Worm (Caenorhabditis elegans): ENCODE results near the gene Y38H6C.13.

Y38H6C.13 gene

DNA sequence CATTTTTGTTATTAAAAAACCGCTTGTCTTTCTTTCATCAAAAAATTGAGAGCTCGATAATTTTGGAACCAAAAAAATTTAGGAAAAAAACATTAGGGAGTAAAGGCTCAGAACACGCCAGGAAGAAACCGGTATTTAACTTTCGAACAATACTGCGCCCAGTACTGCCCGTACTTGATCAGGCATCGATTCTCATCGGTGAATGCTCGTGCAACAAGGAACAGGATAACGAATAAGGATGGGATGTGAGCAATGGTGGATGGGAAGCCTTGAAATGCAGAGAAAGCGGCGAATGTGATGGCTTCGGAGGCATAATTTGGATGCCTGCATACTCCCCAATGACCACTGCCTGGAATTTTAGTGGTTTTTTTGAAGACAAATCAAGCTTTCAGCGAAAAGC is 46.8 kb upstream of the Y38H6C.13 start:
- TF ChIP-seq ZK546.5 (tag; optimal IDR thresholded peaks at IDR 0.05) (no peak), nhr-12 (tag; optimal IDR thresholded peaks at IDR 0.05) (no peak), mab-5 (tag; optimal IDR thresholded peaks at IDR 0.05) (no peak), mbf-1 (tag; optimal IDR thresholded peaks at IDR 0.05) (no peak), dmd-4 (tag; optimal IDR thresholded peaks at IDR 0.05) (no peak)

DNA sequence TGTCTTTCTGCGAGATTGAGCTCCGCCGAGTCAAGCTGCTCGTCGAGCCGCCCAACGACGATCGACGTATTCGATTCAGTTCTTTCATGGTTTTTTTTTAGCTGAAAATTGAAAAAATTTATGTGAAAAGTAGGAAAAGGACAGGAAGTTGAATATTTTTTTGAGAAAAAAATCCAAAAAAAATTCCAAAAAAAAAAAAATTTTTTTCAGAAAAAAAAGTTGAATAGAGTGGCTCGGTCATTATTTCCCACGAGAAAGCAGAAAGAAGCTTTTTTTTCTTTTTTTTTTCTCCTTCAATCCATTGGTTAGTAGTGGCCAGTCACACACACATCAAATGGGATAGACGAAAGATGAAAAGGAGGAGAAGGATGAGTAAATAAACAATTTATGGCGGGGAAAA is 42.3 kb upstream of the Y38H6C.13 start, which contains the start of gene dhcr-7:
Gene dhcr-7, minus strand, starts transcription at position 101 of the 400 bp plus-strand sequence.
- TF ChIP-seq nhr-12 (tag; optimal IDR thresholded peaks at IDR 0.05) (no peak), nhr-237 (tag; optimal IDR thresholded peaks at IDR 0.05) (no peak), blmp-1 (tag; optimal IDR thresholded peaks at IDR 0.05; ENCODE audit: insufficient read depth) (no peak), F13H6.1 (tag; optimal IDR thresholded peaks at IDR 0.05) (no peak), nhr-10 (tag; optimal IDR thresholded peaks at IDR 0.05) (no peak), dmd-4 (tag; optimal IDR thresholded peaks at IDR 0.05) (no peak), ztf-4 (tag; optimal IDR thresholded peaks at IDR 0.05) (no peak)

DNA sequence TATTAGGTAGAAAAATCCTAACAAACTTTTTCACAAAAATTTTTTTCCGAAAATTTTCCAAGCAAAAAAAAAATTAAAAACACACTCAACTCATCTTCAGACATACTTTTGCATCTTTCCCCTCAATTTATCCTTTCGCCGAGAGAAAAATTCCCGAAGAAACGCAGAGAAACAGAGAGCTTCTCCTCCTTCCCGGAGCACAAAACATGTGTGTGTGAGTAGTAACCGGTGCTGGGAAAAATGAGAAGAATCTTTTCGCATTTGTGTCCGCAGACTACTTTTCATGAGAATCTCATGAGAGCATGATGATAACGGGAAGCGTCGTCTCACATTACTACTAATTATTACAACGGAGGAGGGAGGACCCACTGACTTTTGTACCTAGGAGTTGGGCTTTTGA is 41.0 kb upstream of the Y38H6C.13 start:
- TF ChIP-seq peb-1 (tag; optimal IDR thresholded peaks at IDR 0.05) (no peak), zag-1 (tag; optimal IDR thresholded peaks at IDR 0.05) (no peak), nhr-77 (tag; optimal IDR thresholded peaks at IDR 0.05) (no peak), nhr-237 (tag; optimal IDR thresholded peaks at IDR 0.05) (no peak), ztf-4 (tag; optimal IDR thresholded peaks at IDR 0.05) (no peak), nhr-10 (tag; optimal IDR thresholded peaks at IDR 0.05) (no peak), C34F6.9 (tag; optimal IDR thresholded peaks at IDR 0.05) (peak; percentile 4), nhr-129 (tag; optimal IDR thresholded peaks at IDR 0.05) (peak; percentile 51), F13H6.1 (tag; optimal IDR thresholded peaks at IDR 0.05) (peak; percentile 57), unc-55 (GFP tag; optimal IDR thresholded peaks at IDR 0.05) (peak; percentile 16), lsy-2 (tag; optimal IDR thresholded peaks at IDR 0.05) (peak in 1 of 2 experiments; percentile 33)

DNA sequence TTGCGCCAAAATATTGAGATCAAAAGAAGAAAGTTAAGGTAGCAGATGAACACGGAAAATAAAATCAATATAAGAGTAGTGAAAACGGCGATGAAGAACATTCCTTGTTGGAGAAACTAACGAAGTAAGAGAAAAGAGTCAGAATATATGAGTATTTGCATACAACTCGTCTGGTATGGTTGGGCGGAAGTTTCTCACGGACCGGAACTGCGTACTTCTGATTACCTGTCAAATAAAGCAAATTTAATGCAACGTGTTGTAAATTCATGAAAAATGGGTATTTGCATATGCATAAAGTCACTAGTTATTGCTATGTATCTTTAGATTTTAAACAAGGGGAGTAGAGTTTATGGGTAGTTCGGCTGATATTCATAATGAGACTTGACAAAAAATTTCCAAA is 38.5 kb upstream of the Y38H6C.13 start, which contains the start of gene srbc-78:
Gene srbc-78, minus strand, starts transcription at position 101 of the 400 bp plus-strand sequence.
- TF ChIP-seq unc-62 (GFP tag; optimal IDR thresholded peaks at IDR 0.05), result no peak

DNA sequence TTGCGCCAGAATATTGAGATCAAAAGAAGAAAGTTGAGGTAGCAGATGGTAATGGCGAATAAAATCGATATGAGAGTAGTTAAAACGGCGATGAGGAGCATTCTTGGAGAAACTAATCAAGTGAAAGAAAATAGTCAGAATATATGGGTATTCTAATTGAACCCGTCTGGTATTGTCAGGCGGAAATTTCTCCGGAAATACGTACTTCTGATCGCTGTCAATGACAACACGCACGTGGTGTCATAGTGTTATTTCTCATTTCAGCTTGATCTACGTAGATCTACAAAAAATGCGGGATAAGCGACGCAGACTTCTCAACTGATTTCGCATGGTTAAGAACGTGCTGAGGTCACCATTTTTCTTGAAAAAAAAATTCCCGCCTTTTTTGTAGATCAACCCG is 35.2 kb upstream of the Y38H6C.13 start, which contains the start of gene srbc-79:
Gene srbc-79, minus strand, starts transcription at position 101 of the 400 bp plus-strand sequence.
- no peak for TF ChIP-seq lin-11 (tag; optimal IDR thresholded peaks at IDR 0.05)
- TF ChIP-seq sma-3 (GFP tag; optimal IDR thresholded peaks at IDR 0.05), result no peak
- TF ChIP-seq elt-3 (tag; optimal IDR thresholded peaks at IDR 0.05), result no peak
- TF ChIP-seq zag-1 (tag; optimal IDR thresholded peaks at IDR 0.05), result no peak
- TF ChIP-seq nhr-129 (tag; optimal IDR thresholded peaks at IDR 0.05), result no peak
- TF ChIP-seq alr-1 (tag; optimal IDR thresholded peaks at IDR 0.05), result no peak
- no peak for TF ChIP-seq aly-2 (tag; optimal IDR thresholded peaks at IDR 0.05)
- TF ChIP-seq nhr-10 (tag; optimal IDR thresholded peaks at IDR 0.05), result no peak
- no peak for TF ChIP-seq nhr-11 (tag; optimal IDR thresholded peaks at IDR 0.05)
- TF ChIP-seq snpc-4 (tag; optimal IDR thresholded peaks at IDR 0.05), result no peak

DNA sequence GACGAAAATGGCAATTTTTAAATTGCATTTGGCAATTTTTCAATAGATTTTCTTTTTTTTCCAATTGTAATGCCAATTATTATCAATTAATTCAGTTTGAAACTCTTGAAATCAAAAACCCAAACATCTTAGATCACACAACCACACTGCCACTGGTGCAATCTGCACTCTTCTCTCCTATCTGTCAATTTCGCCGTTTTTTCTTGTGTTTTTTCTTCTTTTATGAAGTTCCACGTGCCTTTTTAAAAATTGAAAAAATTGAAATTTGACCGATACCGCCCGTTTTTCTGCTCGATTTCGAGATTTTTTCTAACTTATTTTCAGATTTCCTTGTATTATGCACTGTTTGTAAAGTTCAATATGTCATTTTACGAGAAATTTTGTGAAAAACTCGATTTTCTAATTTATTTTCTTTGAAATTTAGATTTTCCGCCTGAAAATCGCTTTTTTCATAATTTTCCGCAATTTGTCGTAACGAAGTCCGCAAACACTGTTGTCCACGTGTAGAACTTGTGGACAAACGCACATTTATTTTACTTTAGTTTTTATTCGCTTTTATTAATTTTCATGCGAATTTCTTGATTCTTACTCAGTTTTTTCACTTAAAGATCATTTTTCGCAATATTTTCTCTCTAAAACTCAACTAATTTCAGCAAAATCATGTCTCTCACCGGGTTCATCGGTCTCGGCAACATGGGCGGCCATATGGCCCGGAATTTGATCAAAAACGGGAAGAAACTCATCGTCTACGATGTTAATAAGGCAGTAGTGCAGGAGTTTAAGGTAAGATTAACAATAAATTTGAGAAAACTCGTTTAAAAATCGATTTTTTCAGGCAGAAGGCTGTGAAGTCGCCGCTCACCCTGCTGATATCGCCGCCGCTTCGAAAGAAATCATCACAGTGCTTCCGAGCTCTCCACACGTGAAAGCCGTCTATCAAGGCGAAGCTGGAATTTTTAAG is 34.0 kb upstream of the Y38H6C.13 start, which contains the start of gene B0250.5:
Gene B0250.5, plus strand, starts transcription at position 654 of the 961 bp plus-strand sequence.
- peak; percentile 10 for TF ChIP-seq F13H6.1 (tag; optimal IDR thresholded peaks at IDR 0.05)
- no peak for TF ChIP-seq ceh-16 (tag; optimal IDR thresholded peaks at IDR 0.05)
- peak; percentile 69 for TF ChIP-seq crh-2 (tag; optimal IDR thresholded peaks at IDR 0.05)
- TF ChIP-seq R02D3.7 (tag; optimal IDR thresholded peaks at IDR 0.05), result no peak
- peak; percentile 65 for TF ChIP-seq C34F6.9 (tag; optimal IDR thresholded peaks at IDR 0.05)
- peak; percentile 21 for TF ChIP-seq nhr-25 (tag; optimal IDR thresholded peaks at IDR 0.05)
- peak; percentile 20 for TF ChIP-seq gmeb-1 (tag; optimal IDR thresholded peaks at IDR 0.05)
- peak; percentile 70 for TF ChIP-seq unc-55 (GFP tag; optimal IDR thresholded peaks at IDR 0.05)
- TF ChIP-seq sma-3 (GFP tag; optimal IDR thresholded peaks at IDR 0.05), result peak; percentile 37
- no peak for TF ChIP-seq nhr-77 (tag; optimal IDR thresholded peaks at IDR 0.05)
- no peak for TF ChIP-seq mdl-1 (tag; optimal IDR thresholded peaks at IDR 0.05)
- peak; percentile 56 to 66 for TF ChIP-seq lsy-2 (tag; optimal IDR thresholded peaks at IDR 0.05)
- peak; percentile 13 for TF ChIP-seq lin-13 (GFP tag; optimal IDR thresholded peaks at IDR 0.05)
